Fruit fly (Drosophila melanogaster): ENCODE data around the gene twit.

- TF ChIP-seq CG8478 (optimal IDR thresholded peaks at IDR 0.05) (no peak), CTCF (optimal IDR thresholded peaks at IDR 0.05) (no peak)
Observed at dm6 chr2L:20904327-20904726, 51.9 kb downstream of the twit start.

Measured in S2 (cell line).